Worm (Caenorhabditis elegans): Measurements from ENCODE around the gene fbxa-106.
A peak's percentile ranks its signal among the peaks of the same experiment; 100 is the strongest.

Gene fbxa-106

ce11 chrV:18093941-18094340 is 8.9 kb upstream of the fbxa-106 start:
- TF ChIP-seq gei-8 (GFP tag; optimal IDR thresholded peaks at IDR 0.05) (no peak), daf-12 (tag; optimal IDR thresholded peaks at IDR 0.05) (no peak), duxl-1 (tag; optimal IDR thresholded peaks at IDR 0.05; ENCODE audit: poor library complexity) (no peak), fkh-10 (GFP tag; optimal IDR thresholded peaks at IDR 0.05) (no peak), R02D3.7 (tag; optimal IDR thresholded peaks at IDR 0.05) (no peak), spr-1 (tag; optimal IDR thresholded peaks at IDR 0.05) (no peak), mep-1 (tag; optimal IDR thresholded peaks at IDR 0.05) (no peak), nhr-6 (tag; optimal IDR thresholded peaks at IDR 0.05) (no peak), nhr-237 (tag; optimal IDR thresholded peaks at IDR 0.05) (no peak), hif-1 (tag; optimal IDR thresholded peaks at IDR 0.05) (no peak), lin-13 (GFP tag; optimal IDR thresholded peaks at IDR 0.05) (no peak), F49E8.2 (tag; optimal IDR thresholded peaks at IDR 0.05; ENCODE audit: borderline replicate concordance) (no peak), nhr-76 (tag; optimal IDR thresholded peaks at IDR 0.05) (no peak), lin-39 (tag; optimal IDR thresholded peaks at IDR 0.05) (no peak)

- TF ChIP-seq daf-8 (GFP tag; IDR thresholded peaks at IDR 0.05) (no peak), dmd-8 (GFP tag; IDR thresholded peaks at IDR 0.05) (no peak), aha-1 (tag) (peak; percentile 20)
Measured at ce11 chrV:18091216-18091615, 6.2 kb upstream of the fbxa-106 start.

- TF ChIP-seq snpc-4 (tag; optimal IDR thresholded peaks at IDR 0.05) (no peak), mdl-1 (tag; optimal IDR thresholded peaks at IDR 0.05) (no peak), dmd-8 (GFP tag; IDR thresholded peaks at IDR 0.05) (no peak), set-16 (GFP tag; IDR thresholded peaks at IDR 0.05) (no peak), nhr-77 (tag; optimal IDR thresholded peaks at IDR 0.05) (no peak), dpl-1 (GFP tag; optimal IDR thresholded peaks at IDR 0.05) (peak; percentile 95), tra-1 (GFP tag; IDR thresholded peaks at IDR 0.05) (no peak), unc-62 (GFP tag; optimal IDR thresholded peaks at IDR 0.05 in 1 of 2) (peak in 1 of 2 experiments; percentile 1), unc-62 (tag; optimal IDR thresholded peaks at IDR 0.05) (no peak), mep-1 (tag; optimal IDR thresholded peaks at IDR 0.05) (peak; percentile 45), lin-38 (GFP tag; IDR thresholded peaks at IDR 0.05) (peak; percentile 96), hmg-1.1 (GFP tag; IDR thresholded peaks at IDR 0.05) (peak; percentile 51; the same call in 1 of the 2 replicates), hlh-30 (tag; optimal IDR thresholded peaks at IDR 0.05; ENCODE audit: insufficient read depth) (peak; percentile 33), nhr-28 (tag; optimal IDR thresholded peaks at IDR 0.05) (peak; percentile 44), lsy-2 (tag; optimal IDR thresholded peaks at IDR 0.05) (peak in 1 of 2 experiments; percentile 53), lin-39 (tag; optimal IDR thresholded peaks at IDR 0.05) (no peak), mxl-3 (GFP tag; optimal IDR thresholded peaks at IDR 0.05) (no peak), arid-1 (GFP tag; conservative IDR thresholded peaks at IDR 0.05) (no peak)
Measured at ce11 chrV:18086783-18087182, 1.8 kb upstream of the fbxa-106 start, which contains the start of gene slr-2. TSS of gene slr-2 (plus strand) at chrV:18087123.

DNA sequence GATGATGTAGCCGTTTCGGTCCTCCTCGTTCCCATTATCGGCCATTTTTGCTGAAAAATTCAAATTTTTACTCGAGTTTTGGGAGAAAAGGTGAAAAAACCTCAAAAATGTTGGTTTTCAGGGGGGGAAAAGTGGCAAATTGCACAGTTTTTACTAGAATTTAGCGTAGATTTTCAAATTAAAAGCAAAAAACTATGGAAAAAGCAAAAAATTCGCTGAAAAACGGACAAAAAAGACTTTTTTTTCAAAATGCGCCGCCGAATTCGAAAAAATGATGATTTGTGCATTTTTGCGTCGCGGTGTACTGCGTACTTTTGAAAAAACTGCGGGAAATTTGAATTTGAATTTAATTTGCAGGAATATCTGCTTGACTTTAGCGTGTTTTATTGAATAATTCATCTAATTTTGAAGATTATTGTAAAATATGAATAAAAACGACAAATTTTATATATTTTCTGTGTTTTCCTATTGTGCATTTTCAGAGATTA is 1.2 kb upstream of the fbxa-106 start, which contains the start of gene Y59A8B.12:
Gene Y59A8B.12, minus strand, starts transcription at position 51 of the 488 bp plus-strand sequence.
- TF ChIP-seq madf-5 (GFP tag; IDR thresholded peaks at IDR 0.05) (no peak), Y48G9A.11 (GFP tag; IDR thresholded peaks at IDR 0.05) (no peak), lsy-2 (tag; optimal IDR thresholded peaks at IDR 0.05) (no peak), ZK546.5 (tag; optimal IDR thresholded peaks at IDR 0.05) (no peak), snpc-4 (tag; optimal IDR thresholded peaks at IDR 0.05) (no peak), rbr-2 (tag; optimal IDR thresholded peaks at IDR 0.05) (no peak), daf-19 (GFP tag; conservative IDR thresholded peaks at IDR 0.05) (no peak), lin-1 (GFP tag; IDR thresholded peaks at IDR 0.05) (no peak), snpc-1.2 (GFP tag; IDR thresholded peaks at IDR 0.05) (no peak), egl-43 (GFP tag; IDR thresholded peaks at IDR 0.05) (no peak), mdl-1 (tag; optimal IDR thresholded peaks at IDR 0.05) (no peak), php-3 (GFP tag; IDR thresholded peaks at IDR 0.05) (no peak), zfp-2 (tag; optimal IDR thresholded peaks at IDR 0.05) (no peak), jun-1 (tag; optimal IDR thresholded peaks at IDR 0.05) (no peak), sdz-12 (GFP tag; optimal IDR thresholded peaks at IDR 0.05) (no peak), spr-1 (tag; optimal IDR thresholded peaks at IDR 0.05) (no peak)

Data from whole organism, L4 larva.